Worm (Caenorhabditis elegans): ENCODE results near the gene str-8.

str-8 gene

DNA sequence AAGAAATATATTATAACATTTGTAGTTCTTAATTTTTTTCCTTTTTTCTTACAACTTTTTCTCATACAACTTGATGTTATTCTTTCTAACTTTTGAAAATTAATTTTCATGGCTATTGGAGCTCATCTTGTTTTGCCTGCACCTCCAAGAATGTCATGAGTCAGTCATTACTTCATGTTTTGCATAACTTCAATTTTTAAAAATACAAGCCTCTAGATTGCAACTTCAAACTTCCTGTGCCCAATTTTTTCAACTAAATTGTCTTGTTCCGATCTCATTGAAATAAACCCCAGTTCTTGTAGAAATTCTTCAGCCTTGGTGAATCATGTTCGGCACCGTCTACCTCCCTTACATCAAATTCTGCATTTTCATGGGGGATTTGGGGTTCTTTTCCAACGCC, 3.6 kb downstream of the str-8 start, which contains the start of gene str-9:
TSS of gene str-9 (plus strand) at position 301 of the 400 bp plus-strand sequence.
- TF ChIP-seq ceh-88 (GFP tag; IDR thresholded peaks at IDR 0.05): no peak
- TF ChIP-seq fkh-8 (tag; optimal IDR thresholded peaks at IDR 0.05): no peak
- TF ChIP-seq elt-3 (tag; optimal IDR thresholded peaks at IDR 0.05): no peak
- no peak for TF ChIP-seq ceh-63 (GFP tag; optimal IDR thresholded peaks at IDR 0.05)
- TF ChIP-seq zag-1 (tag; optimal IDR thresholded peaks at IDR 0.05): no peak
- no peak for TF ChIP-seq nhr-90 (tag; optimal IDR thresholded peaks at IDR 0.05; ENCODE audit: poor library complexity)
- no peak for TF ChIP-seq egl-27 (tag; optimal IDR thresholded peaks at IDR 0.05)
- TF ChIP-seq nhr-11 (tag; optimal IDR thresholded peaks at IDR 0.05): no peak
- TF ChIP-seq ama-1 (optimal IDR thresholded peaks at IDR 0.05): no peak

DNA sequence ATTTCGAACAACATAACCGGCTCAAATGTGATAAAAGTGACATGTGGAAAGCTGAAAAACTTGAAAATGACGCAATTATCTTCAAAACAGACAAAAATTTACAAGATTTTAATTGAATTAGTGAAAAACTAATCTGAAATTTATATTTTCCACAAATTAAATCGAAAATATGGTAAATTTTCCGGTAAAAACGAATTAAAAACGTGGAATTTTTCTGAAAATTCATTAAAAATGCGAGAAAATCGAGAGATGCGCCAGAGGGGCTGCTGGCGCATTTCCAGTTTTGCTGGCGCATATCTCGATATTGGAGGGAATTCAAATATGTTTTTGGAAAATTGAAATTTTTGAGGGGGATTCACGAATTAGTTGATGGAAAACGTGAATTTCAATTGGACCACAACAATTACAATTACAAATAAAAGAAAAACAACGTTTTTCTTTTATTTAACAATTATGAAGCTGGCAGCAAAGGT, 11.3 kb downstream of the str-8 start, which contains the start of the genes haf-3 and F57A10.2:
TSS of gene haf-3 (minus strand) at position 51 of the 473 bp plus-strand sequence.
TSS of gene F57A10.2 (plus strand) at position 454 of the 473 bp plus-strand sequence.
- TF ChIP-seq snpc-4 (tag; optimal IDR thresholded peaks at IDR 0.05) (peak; percentile 92), nhr-77 (tag; optimal IDR thresholded peaks at IDR 0.05) (peak; percentile 82), nhr-85 (tag) (peak; percentile 98), sup-37 (GFP tag; optimal IDR thresholded peaks at IDR 0.05) (peak; percentile 80), vab-15 (tag; optimal IDR thresholded peaks at IDR 0.05) (no peak), lsy-2 (tag; optimal IDR thresholded peaks at IDR 0.05) (peak; percentile 94 to 95), ceh-82 (tag; optimal IDR thresholded peaks at IDR 0.05) (peak; percentile 96 to 97 (median 97)), sox-4 (tag; optimal IDR thresholded peaks at IDR 0.05) (peak; percentile 87), pqm-1 (tag; optimal IDR thresholded peaks at IDR 0.05) (no peak), lin-14 (GFP tag; optimal IDR thresholded peaks at IDR 0.05) (peak; percentile 95), lin-35 (GFP tag; optimal IDR thresholded peaks at IDR 0.05) (peak; percentile 99), dpl-1 (GFP tag; optimal IDR thresholded peaks at IDR 0.05) (peak; percentile 99), elt-3 (tag; optimal IDR thresholded peaks at IDR 0.05) (peak in 5 of 6 experiments; percentile 25 to 90 (median 45)), lir-3 (tag; optimal IDR thresholded peaks at IDR 0.05; ENCODE audit: poor library complexity) (peak; percentile 76), ceh-63 (GFP tag; optimal IDR thresholded peaks at IDR 0.05) (no peak), fkh-8 (tag; optimal IDR thresholded peaks at IDR 0.05) (peak; percentile 92), tlp-1 (tag; optimal IDR thresholded peaks at IDR 0.05) (no peak), C34B4.2 (tag; optimal IDR thresholded peaks at IDR 0.05) (peak; percentile 6), snu-23 (GFP tag; optimal IDR thresholded peaks at IDR 0.05) (peak; percentile 97), C04F5.9 (tag; optimal IDR thresholded peaks at IDR 0.05) (peak; percentile 66), unc-130 (tag; optimal IDR thresholded peaks at IDR 0.05) (peak; percentile 90), blmp-1 (tag; optimal IDR thresholded peaks at IDR 0.05) (peak; percentile 79), efl-1 (optimal IDR thresholded peaks at IDR 0.05) (peak; percentile 97 to 99), efl-1 (GFP tag; optimal IDR thresholded peaks at IDR 0.05 in 1 of 2) (peak; percentile 99 to 100), unc-86 (tag; optimal IDR thresholded peaks at IDR 0.05) (peak; percentile 92), fkh-4 (tag; optimal IDR thresholded peaks at IDR 0.05; ENCODE audit: borderline replicate concordance) (peak; percentile 72), nhr-90 (tag; optimal IDR thresholded peaks at IDR 0.05; ENCODE audit: poor library complexity) (peak; percentile 96), efl-3 (GFP tag; optimal IDR thresholded peaks at IDR 0.05) (peak; percentile 60), xbp-1 (tag; optimal IDR thresholded peaks at IDR 0.05) (peak; percentile 95), ama-1 (optimal IDR thresholded peaks at IDR 0.05) (peak; percentile 53), hlh-17 (GFP tag; optimal IDR thresholded peaks at IDR 0.05; ENCODE audit: borderline replicate concordance) (no peak), grh-1 (GFP tag; IDR thresholded peaks at IDR 0.05) (peak; percentile 93), ztf-4 (tag; optimal IDR thresholded peaks at IDR 0.05) (peak; percentile 70), nhr-76 (tag; optimal IDR thresholded peaks at IDR 0.05) (no peak), Y116A8C.19 (tag; optimal IDR thresholded peaks at IDR 0.05; ENCODE audit: borderline replicate concordance) (no peak), aly-2 (tag; optimal IDR thresholded peaks at IDR 0.05) (peak; percentile 87), jun-1 (tag; optimal IDR thresholded peaks at IDR 0.05) (peak; percentile 82), zag-1 (tag; optimal IDR thresholded peaks at IDR 0.05) (peak; percentile 58), mef-2 (tag; optimal IDR thresholded peaks at IDR 0.05) (peak; percentile 45), unc-62 (GFP tag; optimal IDR thresholded peaks at IDR 0.05) (no peak), egl-27 (tag; optimal IDR thresholded peaks at IDR 0.05) (peak; percentile 9 to 69), sptf-1 (tag; optimal IDR thresholded peaks at IDR 0.05) (no peak), nhr-28 (tag; optimal IDR thresholded peaks at IDR 0.05) (peak; percentile 39), ces-1 (GFP tag; optimal IDR thresholded peaks at IDR 0.05) (no peak), nhr-237 (tag; optimal IDR thresholded peaks at IDR 0.05) (peak; percentile 50), F16B12.6 (tag; optimal IDR thresholded peaks at IDR 0.05) (peak; percentile 66), isw-1 (GFP tag; IDR thresholded peaks at IDR 0.05) (peak; percentile 91), ceh-8 (GFP tag; optimal IDR thresholded peaks at IDR 0.05) (peak; percentile 86), nhr-11 (tag; optimal IDR thresholded peaks at IDR 0.05) (peak; percentile 90)

Measured in whole organism, L1 larva.